Worm (Caenorhabditis elegans) whole organism, L3 larva: ENCODE results near the gene C05D9.4.

Source experiments
- R02D3.7 ChIP-seq: fragments of 150-350 bp; optimal IDR thresholded peaks from 2 replicates; lab custom pipeline; 2014; ENCODE audit warnings: missing biosample characterization, missing genetic modification characterization
- ZK546.5 ChIP-seq: sonication (generic microtip); optimal IDR thresholded peaks from 2 replicates; lab custom pipeline; 2017; ENCODE audit warnings: missing biosample characterization, missing genetic modification characterization
- ceh-16 ChIP-seq: sonication (generic microtip); optimal IDR thresholded peaks from 2 replicates; lab custom pipeline; 2017; ENCODE audit warnings: missing biosample characterization, missing genetic modification characterization
- ceh-28 ChIP-seq: fragments of 150-350 bp; optimal IDR thresholded peaks from 2 replicates; lab custom pipeline; 2014; ENCODE audit warnings: missing biosample characterization, missing genetic modification reagents, missing genetic modification characterization
- daf-12 ChIP-seq: fragments of 150-350 bp; optimal IDR thresholded peaks from 2 replicates; lab custom pipeline; 2014; ENCODE audit warnings: missing biosample characterization, missing genetic modification reagents, missing genetic modification characterization
- egl-27 ChIP-seq: sonication (generic microtip); optimal IDR thresholded peaks from 4 replicates; lab custom pipeline; 2017; ENCODE audit warnings: missing biosample characterization, missing genetic modification reagents, missing genetic modification characterization
- egl-5 ChIP-seq: fragments of 150-350 bp; optimal IDR thresholded peaks from 2 replicates; lab custom pipeline; 2017; ENCODE audit warnings: missing biosample characterization, missing genetic modification reagents, missing genetic modification characterization, inconsistent platforms
- elt-2 ChIP-seq: sonication (generic microtip); optimal IDR thresholded peaks from 2 replicates; lab custom pipeline; 2016; ENCODE audit warnings: missing genetic modification reagents, mild to moderate bottlenecking, missing genetic modification characterization, missing compliant biosample characterization
- elt-3 ChIP-seq, 3 experiments: fragments of 150-350 bp in 1 of 3; sonication (generic microtip) in 2 of 3; optimal IDR thresholded peaks; 2 replicates in 2 of 3; 4 replicates in 1 of 3; lab custom pipeline; 2014 to 2017; ENCODE audit warnings: missing biosample characterization in 3 of 3, missing genetic modification characterization in 3 of 3
- fkh-10 ChIP-seq: sonication (generic microtip); optimal IDR thresholded peaks from 2 replicates; lab custom pipeline; 2017; ENCODE audit warnings: missing biosample characterization, missing genetic modification reagents, missing genetic modification characterization
- fos-1 ChIP-seq: fragments of 150-350 bp; optimal IDR thresholded peaks from 2 replicates; lab custom pipeline; 2014; ENCODE audit warnings: missing biosample characterization, missing genetic modification characterization
- hmg-11 ChIP-seq: sonication (generic microtip); optimal IDR thresholded peaks from 2 replicates; lab custom pipeline; 2016; ENCODE audit warnings: missing genetic modification characterization, missing compliant biosample characterization
- jun-1 ChIP-seq: fragments of 150-350 bp; optimal IDR thresholded peaks from 2 replicates; lab custom pipeline; 2014; ENCODE audit warnings: missing biosample characterization, missing genetic modification reagents, missing genetic modification characterization
- lin-15B ChIP-seq: fragments of 150-350 bp; optimal IDR thresholded peaks from 2 replicates; lab custom pipeline; 2014; ENCODE audit warnings: missing biosample characterization, missing genetic modification characterization
- lin-39 ChIP-seq: fragments of 150-350 bp; optimal IDR thresholded peaks from 2 replicates; lab custom pipeline; 2018; ENCODE audit warnings: missing biosample characterization, missing genetic modification reagents, missing genetic modification characterization
- lsy-12 ChIP-seq: sonication (generic microtip); optimal IDR thresholded peaks from 2 replicates; lab custom pipeline; 2016; ENCODE audit warnings: mild to moderate bottlenecking, missing genetic modification characterization, missing compliant biosample characterization
- mdl-1 ChIP-seq: fragments of 150-350 bp; optimal IDR thresholded peaks from 2 replicates; lab custom pipeline; 2014; ENCODE audit warnings: missing biosample characterization, missing genetic modification characterization
- mml-1 ChIP-seq: fragments of 150-350 bp; sonication (generic microtip); optimal IDR thresholded peaks from 3 replicates; lab custom pipeline; 2014; ENCODE audit warnings: missing biosample characterization, missing genetic modification characterization
- nfya-1 ChIP-seq: sonication (generic microtip); optimal IDR thresholded peaks from 2 replicates; lab custom pipeline; 2017; ENCODE audit warnings: missing genetic modification characterization, mild to moderate bottlenecking, missing compliant biosample characterization, antibody characterized with exemption, moderate library complexity; ENCODE audit not compliant: insufficient read depth
- nhr-11 ChIP-seq: fragments of 150-350 bp; optimal IDR thresholded peaks from 2 replicates; lab custom pipeline; 2014; ENCODE audit warnings: missing biosample characterization, missing genetic modification characterization
- nhr-237 ChIP-seq: fragments of 150-350 bp; optimal IDR thresholded peaks from 2 replicates; lab custom pipeline; 2014; ENCODE audit warnings: missing biosample characterization, missing genetic modification characterization
- nhr-25 ChIP-seq: sonication (generic microtip); optimal IDR thresholded peaks from 2 replicates; lab custom pipeline; 2017; ENCODE audit warnings: missing biosample characterization, missing genetic modification characterization
- nhr-28 ChIP-seq: fragments of 150-350 bp; optimal IDR thresholded peaks from 2 replicates; lab custom pipeline; 2014; ENCODE audit warnings: missing biosample characterization, missing genetic modification characterization
- nhr-43 ChIP-seq: sonication (generic microtip); optimal IDR thresholded peaks from 2 replicates; lab custom pipeline; 2016; ENCODE audit warnings: mild to moderate bottlenecking, missing genetic modification characterization, missing compliant biosample characterization; ENCODE audit not compliant: poor library complexity, severe bottlenecking
- nhr-76 ChIP-seq: fragments of 150-350 bp; sonication (generic microtip); optimal IDR thresholded peaks from 5 replicates; lab custom pipeline; 2014; ENCODE audit warnings: missing biosample characterization, missing genetic modification characterization
- nhr-77 ChIP-seq: fragments of 150-350 bp; optimal IDR thresholded peaks from 2 replicates; lab custom pipeline; 2014; ENCODE audit warnings: missing biosample characterization, missing genetic modification characterization
- pqm-1 ChIP-seq: fragments of 150-350 bp; optimal IDR thresholded peaks from 2 replicates; lab custom pipeline; 2017; ENCODE audit warnings: missing biosample characterization, missing genetic modification characterization, inconsistent platforms
- sea-2 ChIP-seq: fragments of 150-350 bp; sonication (generic microtip); optimal IDR thresholded peaks from 4 replicates; lab custom pipeline; 2014; ENCODE audit warnings: missing biosample characterization, missing genetic modification reagents, missing genetic modification characterization
- skn-1 ChIP-seq: fragments of 150-350 bp; optimal IDR thresholded peaks from 2 replicates; lab custom pipeline; 2014; ENCODE audit warnings: missing biosample characterization, missing genetic modification characterization
- snpc-4 ChIP-seq: fragments of 150-350 bp; optimal IDR thresholded peaks from 2 replicates; lab custom pipeline; 2014; ENCODE audit warnings: missing biosample characterization, missing genetic modification characterization
- tbx-2 ChIP-seq: sonication (generic microtip); optimal IDR thresholded peaks from 2 replicates; lab custom pipeline; 2016; ENCODE audit warnings: mild to moderate bottlenecking, missing genetic modification characterization, missing compliant biosample characterization
- unc-39 ChIP-seq: sonication (generic microtip); optimal IDR thresholded peaks from 4 replicates; lab custom pipeline; 2017; ENCODE audit warnings: missing biosample characterization, missing genetic modification characterization
- unc-62 ChIP-seq: fragments of 150-350 bp; sonication (generic microtip); optimal IDR thresholded peaks from 4 replicates; lab custom pipeline; 2014; ENCODE audit warnings: missing biosample characterization, missing genetic modification reagents, missing genetic modification characterization
- zag-1 ChIP-seq: fragments of 150-350 bp; optimal IDR thresholded peaks from 2 replicates; lab custom pipeline; 2014; ENCODE audit warnings: missing biosample characterization, missing genetic modification characterization
- ztf-11 ChIP-seq: fragments of 150-350 bp; optimal IDR thresholded peaks from 2 replicates; lab custom pipeline; 2014; ENCODE audit warnings: missing biosample characterization, missing genetic modification characterization
- ztf-4 ChIP-seq: fragments of 150-350 bp; optimal IDR thresholded peaks from 2 replicates; lab custom pipeline; 2014; ENCODE audit warnings: missing biosample characterization, missing genetic modification characterization

The C05D9.4 gene

DNA sequence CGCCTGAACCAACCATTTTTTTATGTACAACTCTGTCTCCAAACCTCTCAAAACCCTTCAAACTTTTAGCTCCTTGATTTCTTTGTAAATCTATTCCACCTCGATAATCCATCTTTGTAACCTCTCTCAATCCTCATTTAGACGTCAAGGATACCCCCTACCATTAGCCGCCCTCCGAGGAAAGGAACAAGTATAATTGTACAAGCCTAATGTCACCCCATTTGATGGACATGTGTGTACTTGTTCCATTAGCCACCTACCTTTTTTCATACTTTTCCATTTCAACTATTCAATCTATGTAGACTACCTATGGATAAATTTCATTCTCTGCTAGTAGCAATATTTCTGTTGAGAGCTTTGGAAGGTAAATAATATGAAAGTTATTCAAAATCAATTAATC, at the start of gene C05D9.4:
C05D9.4 (plus strand) TSS at position 301 of the 400 bp plus-strand sequence.
- no peak for TF ChIP-seq nhr-237 (tag; lab: Kevin White, UChicago)
- no peak for TF ChIP-seq fos-1
- no peak for TF ChIP-seq unc-39
- TF ChIP-seq fkh-10 (GFP tag; lab: Kevin White, UChicago) = no peak
- no peak for TF ChIP-seq daf-12 (tag; lab: Kevin White, UChicago)
- no peak for TF ChIP-seq ZK546.5 (tag; lab: Kevin White, UChicago)

- TF ChIP-seq hmg-11 (tag; lab: Kevin White, UChicago) = no peak
- peak; percentile 25 for TF ChIP-seq lin-39 (tag; lab: Kevin White, UChicago)
- peak; percentile 25 for TF ChIP-seq nfya-1
- TF ChIP-seq nhr-28 = no peak
These were observed 47.2 kb upstream of the C05D9.4 start for ce11 chrX:1060705-1061104.

DNA sequence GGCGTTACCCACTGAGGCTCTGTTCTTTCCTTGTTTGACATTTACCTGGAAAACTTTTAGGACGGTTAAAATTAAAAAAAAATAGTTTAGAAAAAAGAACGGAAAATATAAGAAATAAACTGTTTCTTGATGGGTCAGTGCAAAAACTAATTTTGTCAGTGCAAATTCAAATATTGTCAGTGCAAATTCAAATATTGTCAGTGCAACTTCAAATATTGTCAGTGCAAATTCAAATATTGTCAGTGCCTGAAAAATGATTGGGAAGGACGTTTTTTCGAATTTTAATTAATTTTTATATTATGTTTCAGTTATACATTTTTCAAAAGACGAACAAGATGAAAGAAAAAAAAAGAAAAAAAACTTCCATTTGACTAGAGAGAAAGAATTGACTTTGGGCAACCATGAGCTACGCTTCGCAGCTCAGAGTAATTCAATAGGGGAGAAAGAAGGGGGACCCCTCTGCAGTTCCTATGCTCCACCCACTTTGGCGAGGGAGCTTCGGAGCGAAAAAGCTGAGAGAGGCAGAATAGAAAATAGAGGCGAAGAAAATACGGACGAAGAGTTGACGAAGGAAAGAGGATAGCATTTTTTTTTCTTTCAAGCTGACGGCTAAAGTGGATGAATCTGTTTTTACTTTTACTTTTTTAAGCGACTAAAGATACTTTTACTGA, 45.3 kb upstream of the C05D9.4 start, which contains the start of gene unc-1:
unc-1 (minus strand) TSS at position 51 of the 671 bp plus-strand sequence.
- no peak for TF ChIP-seq unc-62
- TF ChIP-seq hmg-11 (tag; lab: Kevin White, UChicago) = peak; percentile 82
- TF ChIP-seq ceh-28 (tag; lab: Kevin White, UChicago) = no peak
- no peak for TF ChIP-seq mml-1 (tag; lab: Kevin White, UChicago)
- peak; percentile 59 for TF ChIP-seq nfya-1
- no peak for TF ChIP-seq nhr-11 (tag; lab: Kevin White, UChicago)
- TF ChIP-seq egl-27 (tag; lab: Kevin White, UChicago) = no peak
- TF ChIP-seq lin-39 (tag; lab: Kevin White, UChicago) = peak; percentile 64
- TF ChIP-seq ztf-11 (tag; lab: Kevin White, UChicago) = no peak

- no peak for TF ChIP-seq elt-2 (tag; lab: Kevin White, UChicago)
- TF ChIP-seq ztf-4 (tag; lab: Kevin White, UChicago) = no peak
- TF ChIP-seq nfya-1 = peak; percentile 81
- TF ChIP-seq tbx-2 (tag; lab: Kevin White, UChicago) = peak; percentile 67
- peak; percentile 6 for TF ChIP-seq lin-15B (tag; lab: Kevin White, UChicago)
- no peak for TF ChIP-seq nhr-76 (tag; lab: Kevin White, UChicago)
- TF ChIP-seq nhr-11 (tag; lab: Kevin White, UChicago) = no peak
- TF ChIP-seq lsy-12 = peak; percentile 6
- TF ChIP-seq sea-2 (GFP tag; lab: Kevin White, UChicago) = no peak
- peak; percentile 77 for TF ChIP-seq hmg-11 (tag; lab: Kevin White, UChicago)
- no peak for TF ChIP-seq nhr-28
- TF ChIP-seq egl-27 (tag; lab: Kevin White, UChicago) = no peak
- TF ChIP-seq zag-1 (tag; lab: Kevin White, UChicago) = no peak
- no peak for TF ChIP-seq nhr-25 (tag; lab: Kevin White, UChicago)
- no peak for TF ChIP-seq ceh-16 (tag; lab: Kevin White, UChicago)
- TF ChIP-seq egl-5 (tag; lab: Kevin White, UChicago) = peak; percentile 65
- peak; percentile 93 for TF ChIP-seq lin-39 (tag; lab: Kevin White, UChicago)
- TF ChIP-seq fos-1 = no peak
- TF ChIP-seq mdl-1 (tag; lab: Kevin White, UChicago) = peak; percentile 39
- TF ChIP-seq unc-62 = no peak
- TF ChIP-seq fkh-10 (GFP tag; lab: Kevin White, UChicago) = peak; percentile 23
- no peak for TF ChIP-seq snpc-4 (tag; lab: Kevin White, UChicago)
- no peak for TF ChIP-seq pqm-1 (tag; lab: Kevin White, UChicago)
- no peak for TF ChIP-seq R02D3.7
- no peak for TF ChIP-seq skn-1 (tag; lab: Kevin White, UChicago)
These were observed 43.8 kb upstream of the C05D9.4 start for ce11 chrX:1064064-1064463.

DNA sequence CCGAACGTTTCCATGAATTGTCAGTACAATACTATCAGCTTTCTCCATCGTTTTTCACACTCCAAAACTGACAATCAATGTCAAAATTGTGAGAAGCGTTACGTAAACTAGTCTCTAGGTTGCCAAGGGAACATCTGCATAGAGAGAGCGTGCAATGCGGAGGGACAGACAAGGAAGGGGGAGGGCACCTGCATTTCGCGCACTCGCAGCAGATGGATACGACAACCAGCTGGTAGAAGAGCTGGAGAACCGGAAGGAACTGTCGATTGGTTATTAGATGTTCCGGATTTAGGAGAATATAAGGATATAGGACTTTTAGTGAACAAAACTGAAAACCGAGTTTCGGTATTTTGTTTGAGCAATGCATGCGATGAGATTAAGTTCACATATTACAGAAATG, 38.9 kb upstream of the C05D9.4 start, which contains the start of gene mksr-1:
mksr-1 (minus strand) TSS at position 144 of the 400 bp plus-strand sequence.
- TF ChIP-seq jun-1 (tag; lab: Kevin White, UChicago) = no peak
- TF ChIP-seq ztf-11 (tag; lab: Kevin White, UChicago) = no peak
- TF ChIP-seq nhr-77 (tag; lab: Kevin White, UChicago) = no peak
- no peak for TF ChIP-seq nhr-43 (tag; lab: Kevin White, UChicago)
- no peak for TF ChIP-seq elt-3 (tag; optimal IDR thresholded peaks at IDR 0.05; lab: Kevin White, UChicago)
- TF ChIP-seq nhr-76 (tag; lab: Kevin White, UChicago) = no peak
- TF ChIP-seq ztf-4 (tag; lab: Kevin White, UChicago) = no peak
- TF ChIP-seq nfya-1 = no peak
- no peak for TF ChIP-seq snpc-4 (tag; lab: Kevin White, UChicago)
